Fruit fly (Drosophila melanogaster): Measurements from ENCODE around the gene CG15172.

DNA sequence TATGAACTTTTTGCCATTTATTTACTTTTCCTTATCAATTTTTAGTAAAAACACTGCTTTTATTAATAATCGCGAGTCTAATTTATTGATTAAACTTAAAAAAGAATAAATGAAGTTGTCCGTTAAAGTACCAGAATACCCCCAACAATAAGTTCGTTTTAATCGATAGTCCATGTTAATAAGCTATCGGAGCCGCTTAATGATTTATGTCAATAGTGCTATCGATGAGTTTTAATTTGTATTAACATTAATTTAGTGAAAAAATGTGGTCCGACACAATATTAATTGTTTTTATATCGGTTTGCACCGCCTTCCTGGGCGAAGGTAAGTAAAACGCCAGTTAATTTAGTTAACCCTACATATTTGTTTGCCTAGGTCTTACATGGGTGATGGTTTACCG is 26.7 kb downstream of the CG15172 start, which contains the start of gene CG10470:
- no peak for TF ChIP-seq usp (GFP tag; optimal IDR thresholded peaks at IDR 0.05)
- TF ChIP-seq CG8478 (optimal IDR thresholded peaks at IDR 0.05) = no peak
- TF ChIP-seq Dll (optimal IDR thresholded peaks at IDR 0.05) = no peak
- TF ChIP-seq pan (optimal IDR thresholded peaks at IDR 0.05) = no peak
- TF ChIP-seq psq (optimal IDR thresholded peaks at IDR 0.05) = no peak
